Worm (Caenorhabditis elegans): Measurements from ENCODE around the gene acsd-1.

The acsd-1 gene

ce11 chrIII:1163203-1163602, 46.9 kb downstream of the acsd-1 start:
- TF ChIP-seq peb-1 (tag; optimal IDR thresholded peaks at IDR 0.05) (no peak), sma-3 (GFP tag; optimal IDR thresholded peaks at IDR 0.05) (no peak), mbf-1 (tag; optimal IDR thresholded peaks at IDR 0.05) (no peak), nhr-23 (tag; optimal IDR thresholded peaks at IDR 0.05) (no peak), ztf-4 (tag; optimal IDR thresholded peaks at IDR 0.05) (no peak), nhr-11 (tag; optimal IDR thresholded peaks at IDR 0.05) (no peak), ceh-16 (tag; optimal IDR thresholded peaks at IDR 0.05) (no peak), lin-13 (GFP tag; optimal IDR thresholded peaks at IDR 0.05) (no peak), ZK546.5 (tag; optimal IDR thresholded peaks at IDR 0.05) (no peak), blmp-1 (tag; optimal IDR thresholded peaks at IDR 0.05; ENCODE audit: insufficient read depth) (no peak), elt-1 (tag; optimal IDR thresholded peaks at IDR 0.05) (no peak)

ce11 chrIII:1164668-1165067, 48.4 kb downstream of the acsd-1 start:
- TF ChIP-seq crh-2 (tag; optimal IDR thresholded peaks at IDR 0.05) (no peak), elt-3 (tag; optimal IDR thresholded peaks at IDR 0.05) (no peak), unc-55 (GFP tag; optimal IDR thresholded peaks at IDR 0.05) (no peak), nhr-10 (tag; optimal IDR thresholded peaks at IDR 0.05) (no peak), nhr-25 (tag; optimal IDR thresholded peaks at IDR 0.05) (no peak), unc-39 (tag; optimal IDR thresholded peaks at IDR 0.05) (no peak), ceh-16 (tag; optimal IDR thresholded peaks at IDR 0.05) (no peak), mbf-1 (tag; optimal IDR thresholded peaks at IDR 0.05) (no peak), ztf-11 (tag; optimal IDR thresholded peaks at IDR 0.05) (no peak), C34F6.9 (tag; optimal IDR thresholded peaks at IDR 0.05) (no peak), unc-62 (GFP tag; optimal IDR thresholded peaks at IDR 0.05) (no peak), lin-39 (tag; optimal IDR thresholded peaks at IDR 0.05) (no peak), zag-1 (tag; optimal IDR thresholded peaks at IDR 0.05) (no peak), lin-11 (tag; optimal IDR thresholded peaks at IDR 0.05) (no peak), lsy-2 (tag; optimal IDR thresholded peaks at IDR 0.05) (no peak), snpc-4 (tag; optimal IDR thresholded peaks at IDR 0.05) (no peak), blmp-1 (tag; optimal IDR thresholded peaks at IDR 0.05; ENCODE audit: insufficient read depth) (no peak)

- TF ChIP-seq lsy-2 (tag; optimal IDR thresholded peaks at IDR 0.05) (no peak), gmeb-1 (tag; optimal IDR thresholded peaks at IDR 0.05) (no peak), nhr-12 (tag; optimal IDR thresholded peaks at IDR 0.05) (no peak), ztf-4 (tag; optimal IDR thresholded peaks at IDR 0.05) (no peak), lin-11 (tag; optimal IDR thresholded peaks at IDR 0.05) (no peak), egl-27 (tag; optimal IDR thresholded peaks at IDR 0.05) (no peak), ztf-11 (tag; optimal IDR thresholded peaks at IDR 0.05) (no peak), mbf-1 (tag; optimal IDR thresholded peaks at IDR 0.05) (no peak), fos-1 (tag; optimal IDR thresholded peaks at IDR 0.05) (no peak), alr-1 (tag; optimal IDR thresholded peaks at IDR 0.05) (no peak), elt-1 (tag; optimal IDR thresholded peaks at IDR 0.05) (no peak)
Measured at ce11 chrIII:1166388-1166787, 50.1 kb downstream of the acsd-1 start.

- TF ChIP-seq ama-1 (optimal IDR thresholded peaks at IDR 0.05) (no peak), elt-1 (tag; optimal IDR thresholded peaks at IDR 0.05) (no peak), gmeb-1 (tag; optimal IDR thresholded peaks at IDR 0.05) (no peak), ztf-4 (tag; optimal IDR thresholded peaks at IDR 0.05) (no peak), dmd-4 (tag; optimal IDR thresholded peaks at IDR 0.05) (no peak), nhr-12 (tag; optimal IDR thresholded peaks at IDR 0.05) (no peak)
Measured at ce11 chrIII:1169622-1170021, 53.4 kb downstream of the acsd-1 start.

ce11 chrIII:1173331-1173730, 57.1 kb downstream of the acsd-1 start:
- TF ChIP-seq alr-1 (tag; optimal IDR thresholded peaks at IDR 0.05), result no peak
- TF ChIP-seq mdl-1 (tag; optimal IDR thresholded peaks at IDR 0.05), result no peak
- no peak for TF ChIP-seq fos-1 (tag; optimal IDR thresholded peaks at IDR 0.05)
- no peak for TF ChIP-seq Y55F3AM.14 (GFP tag; optimal IDR thresholded peaks at IDR 0.05)
- TF ChIP-seq sma-3 (GFP tag; optimal IDR thresholded peaks at IDR 0.05), result no peak
- TF ChIP-seq nhr-12 (tag; optimal IDR thresholded peaks at IDR 0.05), result no peak
- no peak for TF ChIP-seq zag-1 (tag; optimal IDR thresholded peaks at IDR 0.05)
